Fruit fly (Drosophila melanogaster) whole organism, embryonic: ENCODE data around the gene Awh.

Source experiments
- Bteb2 ChIP-seq: fragments of 200-800 bp; sonication (Bioruptor generic); optimal IDR thresholded peaks from 2 replicates; lab custom pipeline; 2016; ENCODE audit warnings: missing biosample characterization, missing genetic modification characterization
- CG10267 ChIP-seq: fragments of 200-800 bp; sonication (Bioruptor generic); optimal IDR thresholded peaks from 2 replicates; lab custom pipeline; 2018; ENCODE audit warnings: missing biosample characterization, mild to moderate bottlenecking, missing genetic modification characterization, moderate library complexity
- CG14014 ChIP-seq: fragments of 200-800 bp; sonication (Bioruptor generic); IDR thresholded peaks from 2 replicates; pipeline ENCODE4 v1.3.6; 2022; ENCODE audit warnings: missing biosample characterization, missing genetic modification characterization
- CG15696 ChIP-seq: fragments of 200-800 bp; sonication (Bioruptor generic); optimal IDR thresholded peaks from 2 replicates; lab custom pipeline; 2019; ENCODE audit warnings: missing biosample characterization, mild to moderate bottlenecking, missing genetic modification characterization, moderate library complexity
- CG1832 ChIP-seq: fragments of 200-800 bp; sonication (Bioruptor generic); optimal IDR thresholded peaks from 2 replicates; lab custom pipeline; 2017; ENCODE audit warnings: missing biosample characterization, mild to moderate bottlenecking, missing genetic modification characterization, inconsistent platforms
- CG2116 ChIP-seq: fragments of 200-800 bp; sonication (Bioruptor generic); optimal IDR thresholded peaks from 3 replicates; lab custom pipeline; 2018; ENCODE audit warnings: missing biosample characterization, mild to moderate bottlenecking, missing genetic modification characterization
- CG4424 ChIP-seq: fragments of 200-800 bp; sonication (Bioruptor generic); optimal IDR thresholded peaks from 3 replicates; lab custom pipeline; 2016; ENCODE audit warnings: missing biosample characterization, missing genetic modification characterization
- CG6765 ChIP-seq: fragments of 200-800 bp; sonication (Bioruptor generic); optimal IDR thresholded peaks from 3 replicates; lab custom pipeline; 2017; ENCODE audit warnings: missing biosample characterization, mild to moderate bottlenecking, missing genetic modification characterization
- CG7357 ChIP-seq: fragments of 200-800 bp; sonication (Bioruptor generic); IDR thresholded peaks from 3 replicates; pipeline ENCODE4 v1.3.6; 2022; ENCODE audit warnings: missing biosample characterization, missing genetic modification characterization
- CG7928 ChIP-seq: fragments of 200-800 bp; sonication (Bioruptor generic); optimal IDR thresholded peaks from 2 replicates; lab custom pipeline; 2017; ENCODE audit warnings: missing biosample characterization, mild to moderate bottlenecking, missing genetic modification characterization
- CG8290 ChIP-seq, 3 experiments: fragments of 200-800 bp; sonication (Bioruptor generic); optimal IDR thresholded peaks; 2 replicates each; lab custom pipeline; 2016 to 2019; ENCODE audit warnings: missing biosample characterization in 3 of 3, missing genetic modification characterization in 3 of 3, mild to moderate bottlenecking in 2 of 3, moderate library complexity in 1 of 3
- CG9215 ChIP-seq: fragments of 200-800 bp; sonication (Bioruptor generic); IDR thresholded peaks from 2 replicates; pipeline ENCODE4 v1.3.6; 2022; ENCODE audit warnings: missing biosample characterization, missing genetic modification characterization
- CG9817 ChIP-seq: fragments of 200-800 bp; sonication (Bioruptor generic); optimal IDR thresholded peaks from 2 replicates; lab custom pipeline; 2018; ENCODE audit warnings: missing biosample characterization, mild to moderate bottlenecking, missing genetic modification characterization, moderate library complexity
- CrebB ChIP-seq: fragments of 200-800 bp; sonication (Bioruptor generic); optimal IDR thresholded peaks from 3 replicates; lab custom pipeline; 2018; ENCODE audit warnings: missing biosample characterization, mild to moderate bottlenecking, missing genetic modification characterization
- D ChIP-seq, 2 experiments: fragments of 200-800 bp in 1 of 2; fragments of >200 bp in 1 of 2; sonication (Bioruptor generic) in 1 of 2; optimal IDR thresholded peaks; 2 replicates in 1 of 2; 3 replicates in 1 of 2; lab custom pipeline; 2017; ENCODE audit warnings: mild to moderate bottlenecking in 1 of 2, missing biosample characterization in 1 of 2, missing genetic modification characterization in 1 of 2, missing genetic modification reagents in 1 of 2
- D19B ChIP-seq: fragments of 200-800 bp; sonication (Bioruptor generic); optimal IDR thresholded peaks from 2 replicates; lab custom pipeline; 2017; ENCODE audit warnings: missing biosample characterization, mild to moderate bottlenecking, missing genetic modification characterization
- Dref ChIP-seq: fragments of 200-800 bp; sonication (Bioruptor generic); IDR thresholded peaks from 2 replicates; pipeline ENCODE4 v1.3.6; 2022; ENCODE audit warnings: missing biosample characterization, missing genetic modification characterization
- Hr51 ChIP-seq, 2 experiments: fragments of 200-800 bp; sonication (Bioruptor generic); optimal IDR thresholded peaks; 2 replicates in 1 of 2; 3 replicates in 1 of 2; lab custom pipeline; 2016 to 2018; ENCODE audit warnings: missing biosample characterization in 2 of 2, missing genetic modification characterization in 2 of 2, mild to moderate bottlenecking in 1 of 2, moderate library complexity in 1 of 2
- Lhr ChIP-seq: fragments of 200-800 bp; sonication (Bioruptor generic); optimal IDR thresholded peaks from 3 replicates; lab custom pipeline; 2017; ENCODE audit warnings: mild to moderate bottlenecking, missing biosample characterization, missing genetic modification reagents, missing genetic modification characterization
- Lim3 ChIP-seq: fragments of 200-800 bp; sonication (Bioruptor generic); IDR thresholded peaks from 2 replicates; pipeline ENCODE4 v1.3.6; 2022; ENCODE audit warnings: missing biosample characterization, missing genetic modification characterization
- MTF-1 ChIP-seq: fragments of 200-800 bp; sonication (Bioruptor generic); optimal IDR thresholded peaks from 2 replicates; lab custom pipeline; 2018; ENCODE audit warnings: missing biosample characterization, mild to moderate bottlenecking, missing genetic modification characterization, borderline replicate concordance
- Mad ChIP-seq: fragments of 200-800 bp; sonication (Bioruptor generic); optimal IDR thresholded peaks from 2 replicates; lab custom pipeline; 2016; ENCODE audit warnings: missing biosample characterization, missing genetic modification characterization
- Mes4 ChIP-seq: fragments of 200-800 bp; sonication (Bioruptor generic); optimal IDR thresholded peaks from 2 replicates; lab custom pipeline; 2016; ENCODE audit warnings: missing biosample characterization, missing genetic modification characterization
- Oli ChIP-seq: fragments of 200-800 bp; sonication (Bioruptor generic); optimal IDR thresholded peaks from 2 replicates; lab custom pipeline; 2018; ENCODE audit warnings: missing biosample characterization, mild to moderate bottlenecking, missing genetic modification characterization, moderate library complexity
- Ptx1 ChIP-seq: fragments of 200-800 bp; sonication (Bioruptor generic); IDR thresholded peaks from 2 replicates; pipeline ENCODE4 v1.3.6; 2022; ENCODE audit warnings: missing biosample characterization, missing genetic modification characterization
- Sin3A ChIP-seq: fragments of >200 bp; optimal IDR thresholded peaks from 2 replicates; lab custom pipeline; 2018
- Sox102F ChIP-seq: fragments of 200-800 bp; sonication (Bioruptor generic); optimal IDR thresholded peaks from 2 replicates; lab custom pipeline; 2018; ENCODE audit warnings: missing biosample characterization, mild to moderate bottlenecking, missing genetic modification characterization, moderate library complexity
- Ssrp ChIP-seq: fragments of 200-800 bp; sonication (Bioruptor generic); optimal IDR thresholded peaks from 2 replicates; lab custom pipeline; 2018; ENCODE audit warnings: missing biosample characterization, mild to moderate bottlenecking, missing genetic modification characterization, moderate library complexity
- ac ChIP-seq: fragments of 200-800 bp; sonication (Bioruptor generic); optimal IDR thresholded peaks from 3 replicates; lab custom pipeline; 2017; ENCODE audit warnings: missing biosample characterization, mild to moderate bottlenecking, missing genetic modification characterization
- ase ChIP-seq: fragments of 200-800 bp; sonication (Bioruptor generic); IDR thresholded peaks from 3 replicates; pipeline ENCODE4 v1.3.6; 2022; ENCODE audit warnings: missing biosample characterization, missing genetic modification characterization
- ato ChIP-seq: fragments of 200-800 bp; sonication (Bioruptor generic); IDR thresholded peaks from 2 replicates; pipeline ENCODE4 v1.3.6; 2022; ENCODE audit warnings: missing biosample characterization, missing genetic modification characterization; ENCODE audit not compliant: partially characterized antibody
- br ChIP-seq: fragments of >200 bp; optimal IDR thresholded peaks from 2 replicates; lab custom pipeline; 2017
- chn ChIP-seq: fragments of 200-800 bp; sonication (Bioruptor generic); optimal IDR thresholded peaks from 2 replicates; lab custom pipeline; 2016; ENCODE audit warnings: missing biosample characterization, missing genetic modification characterization
- crc ChIP-seq: fragments of 200-800 bp; sonication (Bioruptor generic); optimal IDR thresholded peaks from 2 replicates; lab custom pipeline; 2016; ENCODE audit warnings: missing biosample characterization, missing genetic modification characterization
- dysf ChIP-seq: fragments of 200-800 bp; sonication (Bioruptor generic); IDR thresholded peaks from 3 replicates; pipeline ENCODE4 v1.3.6; 2022; ENCODE audit warnings: missing biosample characterization, missing genetic modification characterization
- fru ChIP-seq: fragments of >200 bp; optimal IDR thresholded peaks from 2 replicates; lab custom pipeline; 2017
- gsb-n ChIP-seq: fragments of 200-800 bp; sonication (Bioruptor generic); optimal IDR thresholded peaks from 3 replicates; lab custom pipeline; 2018; ENCODE audit warnings: missing biosample characterization, mild to moderate bottlenecking, missing genetic modification characterization
- ham ChIP-seq: fragments of 200-800 bp; sonication (Bioruptor generic); IDR thresholded peaks from 2 replicates; pipeline ENCODE4 v1.3.6; 2022; ENCODE audit warnings: missing biosample characterization, missing genetic modification characterization
- her ChIP-seq: fragments of 200-800 bp; sonication (Bioruptor generic); optimal IDR thresholded peaks from 2 replicates; lab custom pipeline; 2016; ENCODE audit warnings: missing biosample characterization, missing genetic modification characterization
- jing ChIP-seq: fragments of 200-800 bp; sonication (Bioruptor generic); optimal IDR thresholded peaks from 2 replicates; lab custom pipeline; 2018; ENCODE audit warnings: missing biosample characterization, mild to moderate bottlenecking, missing genetic modification characterization
- lab ChIP-seq: fragments of 200-800 bp; sonication (Bioruptor generic); optimal IDR thresholded peaks from 3 replicates; lab custom pipeline; 2017; ENCODE audit warnings: missing biosample characterization, missing genetic modification characterization, mild to moderate bottlenecking, moderate library complexity, missing genetic modification reagents
- lov ChIP-seq, 2 experiments: fragments of 200-800 bp in 1 of 2; fragments of >200 bp in 1 of 2; sonication (Bioruptor generic) in 1 of 2; IDR thresholded peaks in 1 of 2; optimal IDR thresholded peaks in 1 of 2; 2 replicates in 1 of 2; 3 replicates in 1 of 2; pipeline versions ENCODE4 v1.3.6 to Lab custom; 2017 to 2022; ENCODE audit warnings: missing biosample characterization in 1 of 2, missing genetic modification characterization in 1 of 2
- maf-S ChIP-seq: fragments of 200-800 bp; sonication (Bioruptor generic); optimal IDR thresholded peaks from 2 replicates; lab custom pipeline; 2016; ENCODE audit warnings: missing biosample characterization, missing genetic modification characterization
- mam ChIP-seq: fragments of 200-800 bp; sonication (Bioruptor generic); optimal IDR thresholded peaks from 3 replicates; lab custom pipeline; 2016; ENCODE audit warnings: missing biosample characterization, missing genetic modification characterization
- pnt ChIP-seq: fragments of 200-800 bp; sonication (Bioruptor generic); optimal IDR thresholded peaks from 3 replicates; lab custom pipeline; 2016; ENCODE audit warnings: missing biosample characterization, missing genetic modification characterization
- sima ChIP-seq: fragments of 200-800 bp; sonication (Bioruptor generic); optimal IDR thresholded peaks from 2 replicates; lab custom pipeline; 2016; ENCODE audit warnings: missing biosample characterization, missing genetic modification characterization
- sob ChIP-seq: fragments of 200-800 bp; sonication (Bioruptor generic); IDR thresholded peaks from 2 replicates; pipeline ENCODE4 v1.3.6; 2022; ENCODE audit warnings: missing biosample characterization, missing genetic modification characterization
- vvl ChIP-seq: fragments of 200-800 bp; sonication (Bioruptor generic); IDR thresholded peaks from 2 replicates; pipeline ENCODE4 v1.3.6; 2022; ENCODE audit warnings: missing biosample characterization, missing genetic modification characterization
- yki ChIP-seq: fragments of >200 bp; optimal IDR thresholded peaks from 3 replicates; lab custom pipeline; 2018
- zen ChIP-seq: fragments of 200-800 bp; sonication (Bioruptor generic); optimal IDR thresholded peaks from 3 replicates; lab custom pipeline; 2018; ENCODE audit warnings: missing biosample characterization, mild to moderate bottlenecking, missing genetic modification characterization, moderate library complexity

Awh gene

DNA sequence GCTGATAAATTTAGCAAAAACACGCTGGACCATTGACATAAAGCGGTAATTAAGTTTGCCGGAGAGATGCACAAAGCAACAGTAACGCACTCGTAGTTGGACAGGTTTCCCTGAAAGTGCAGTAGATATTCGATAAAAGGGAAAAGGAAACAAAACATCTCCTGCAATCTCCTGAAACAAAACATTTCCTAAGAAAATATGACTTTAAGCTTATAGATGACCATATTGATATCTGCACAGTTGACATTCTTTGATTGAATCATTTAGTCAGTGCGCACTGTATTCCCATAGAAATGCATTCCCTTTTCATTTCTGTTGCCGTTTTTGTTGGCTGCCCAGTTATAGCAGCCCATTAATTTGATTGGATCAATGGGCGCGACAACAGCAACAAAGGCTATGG is 6.8 kb downstream of the Awh start (continued):
- TF ChIP-seq lab (GFP tag; lab: Kevin White, UChicago), result no peak
- TF ChIP-seq dysf (GFP tag; lab: Robert Waterston, UW), result 0 out of 3 replicates have a peak, but pooled peaks have one; percentile 43
- no peak for TF ChIP-seq CG7928 (GFP tag; lab: Kevin White, UChicago)
- TF ChIP-seq CG7357 (GFP tag; lab: Robert Waterston, UW), result no peak
- peak; percentile 22 for TF ChIP-seq CG10267
- TF ChIP-seq maf-S, result peak; percentile 6
- no peak for TF ChIP-seq CG8290 (GFP tag; optimal IDR thresholded peaks at IDR 0.05; lab: Kevin White, UChicago)
- TF ChIP-seq CG8290 (tag; optimal IDR thresholded peaks at IDR 0.05; lab: Kevin White, UChicago), result peak in 1 of 2 experiments; percentile 44
- TF ChIP-seq Ssrp (tag; lab: Kevin White, UChicago), result peak; percentile 76
- TF ChIP-seq Ptx1 (GFP tag; lab: Robert Waterston, UW), result peak; percentile 36; the same call in 1 of the 2 replicates
- TF ChIP-seq mam (GFP tag; lab: Kevin White, UChicago), result no peak
- no peak; the same call in 1 of the 2 replicates for TF ChIP-seq sob
- TF ChIP-seq Bteb2, result no peak
- TF ChIP-seq gsb-n (tag; lab: Kevin White, UChicago), result peak; percentile 62
- peak; percentile 59 for TF ChIP-seq CG15696
- TF ChIP-seq CG9215 (GFP tag; lab: Robert Waterston, UW), result peak; percentile 34; the same call in 1 of the 2 replicates
- TF ChIP-seq Dref (GFP tag; lab: Robert Waterston, UW), result no peak
- peak; percentile 75 for TF ChIP-seq Oli (tag; lab: Kevin White, UChicago)
- TF ChIP-seq ato, result no peak
- TF ChIP-seq Hr51 (GFP tag; optimal IDR thresholded peaks at IDR 0.05; lab: Kevin White, UChicago), result peak in 1 of 2 experiments; percentile 55
- TF ChIP-seq pnt (GFP tag; lab: Kevin White, UChicago), result peak; percentile 42
- no peak for TF ChIP-seq ac (GFP tag; lab: Kevin White, UChicago)
- peak; percentile 10 for TF ChIP-seq CG9817 (tag; lab: Kevin White, UChicago)
- no peak for TF ChIP-seq crc (GFP tag; lab: Kevin White, UChicago)
- peak; percentile 60 for TF ChIP-seq jing (GFP tag; lab: Kevin White, UChicago)
- peak; percentile 18 for TF ChIP-seq Lhr (GFP tag; lab: Kevin White, UChicago)
- no peak for TF ChIP-seq Sin3A (lab: Kevin White, UChicago)
- TF ChIP-seq CG1832 (GFP tag; lab: Kevin White, UChicago), result no peak
- TF ChIP-seq br (lab: Kevin White, UChicago), result no peak
- TF ChIP-seq CG2116, result no peak
- TF ChIP-seq fru (lab: Kevin White, UChicago), result no peak
- TF ChIP-seq D19B (GFP tag; lab: Kevin White, UChicago), result no peak
- TF ChIP-seq chn, result peak; percentile 48
- no peak for TF ChIP-seq CG4424 (GFP tag; lab: Kevin White, UChicago)
- peak; percentile 86 for TF ChIP-seq Sox102F (GFP tag; lab: Kevin White, UChicago)
- TF ChIP-seq CG6765 (GFP tag; lab: Kevin White, UChicago), result no peak
- no peak for TF ChIP-seq sima (GFP tag; lab: Kevin White, UChicago)
- TF ChIP-seq Mad (GFP tag; lab: Kevin White, UChicago), result peak; percentile 35
- TF ChIP-seq CrebB (tag; lab: Kevin White, UChicago), result no peak
- no peak for TF ChIP-seq ham (GFP tag; lab: Robert Waterston, UW)
- peak; percentile 35 for TF ChIP-seq zen (tag; lab: Kevin White, UChicago)
- 0 out of 3 replicates have a peak, but pooled peaks have one; percentile 34 for TF ChIP-seq ase
- TF ChIP-seq yki (lab: Kevin White, UChicago), result no peak
- no peak for TF ChIP-seq her
- TF ChIP-seq CG14014 (GFP tag; lab: Robert Waterston, UW), result no peak
- TF ChIP-seq D (optimal IDR thresholded peaks at IDR 0.05; lab: Kevin White, UChicago), result no peak
- TF ChIP-seq D (GFP tag; optimal IDR thresholded peaks at IDR 0.05; lab: Kevin White, UChicago), result peak; percentile 28
- peak; percentile 55 for TF ChIP-seq Mes4 (GFP tag; lab: Kevin White, UChicago)
- TF ChIP-seq MTF-1 (GFP tag; lab: Kevin White, UChicago), result no peak
- TF ChIP-seq Lim3, result no peak
- no peak for TF ChIP-seq lov (optimal IDR thresholded peaks at IDR 0.05; lab: Kevin White, UChicago)
- 0 out of 3 replicates have a peak, but pooled peaks have one; percentile 53 for TF ChIP-seq lov (GFP tag; IDR thresholded peaks at IDR 0.05; lab: Robert Waterston, UW)
- TF ChIP-seq vvl (GFP tag; lab: Robert Waterston, UW), result peak; percentile 80
